Worm (Caenorhabditis elegans) whole organism, L4/young adult: ENCODE data around the gene srj-9.

Source experiments
- W03F9.2 ChIP-seq: fragments of 150-350 bp; optimal IDR thresholded peaks from 2 replicates; lab custom pipeline; 2014; ENCODE audit warnings: missing biosample characterization, missing genetic modification characterization
- dao-5 ChIP-seq: sonication (generic microtip); optimal IDR thresholded peaks from 2 replicates; lab custom pipeline; 2016; ENCODE audit warnings: missing genotype, missing genetic modification characterization, moderate library complexity, missing compliant biosample characterization
- him-1 ChIP-seq: sonication (generic microtip); optimal IDR thresholded peaks from 2 replicates; lab custom pipeline; 2016; ENCODE audit warnings: missing genotype, missing genetic modification reagents, missing genetic modification characterization, missing compliant biosample characterization

DNA sequence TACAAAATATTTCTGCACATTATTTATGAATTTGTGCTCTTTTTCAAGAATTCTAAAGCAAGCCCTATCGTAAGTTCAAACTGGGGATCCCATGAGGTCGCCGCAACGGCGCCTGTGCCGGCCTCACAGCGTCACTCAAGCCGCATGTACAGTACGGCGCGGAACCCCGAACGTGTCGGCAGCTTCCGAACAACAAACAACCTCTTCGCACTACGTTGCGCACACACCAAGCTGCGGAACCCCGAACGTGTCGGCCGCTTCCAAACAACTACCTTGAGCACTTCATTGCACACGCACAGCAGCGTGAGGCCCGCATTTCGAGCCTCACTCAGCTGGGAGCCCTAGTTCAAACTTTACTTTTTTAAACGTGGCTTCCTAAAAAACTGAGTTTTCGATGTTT is 37.7 kb upstream of the srj-9 start:
- TF ChIP-seq W03F9.2 (tag; lab: Kevin White, UChicago) (no peak), him-1 (tag; lab: Kevin White, UChicago) (no peak), dao-5 (tag; lab: Kevin White, UChicago) (no peak)
